Fruit fly (Drosophila melanogaster): ENCODE measurements around the gene p130CAS.

Gene p130CAS

DNA sequence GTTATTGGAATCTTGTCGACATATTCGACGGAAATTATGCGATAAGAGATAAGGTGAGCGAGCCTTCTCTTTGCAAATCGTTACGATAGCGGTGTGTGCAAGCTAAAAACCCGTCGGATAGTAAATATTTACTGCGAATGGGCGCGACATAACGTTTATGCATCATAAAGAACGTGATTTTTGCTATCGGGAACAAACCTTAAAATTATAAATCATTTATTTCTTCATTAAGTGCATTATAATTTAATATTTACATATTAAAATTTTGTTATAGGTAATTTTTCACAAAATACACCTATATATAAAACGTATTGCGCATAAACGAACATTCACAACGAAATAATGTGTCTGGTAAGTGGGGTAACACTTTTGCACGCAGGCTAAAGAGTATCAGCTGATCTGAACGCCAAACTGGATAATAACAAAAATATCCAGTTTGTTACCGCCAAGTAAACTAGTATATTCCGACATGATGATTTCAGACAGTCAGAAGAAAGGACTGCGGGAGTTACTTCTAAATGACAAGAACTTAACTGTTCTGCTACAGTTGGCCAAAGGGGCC is 53.1 kb downstream of the p130CAS start, which contains the start of the genes Gk1 and CG13876 (continued):
- TF ChIP-seq bbx (GFP tag; IDR thresholded peaks at IDR 0.05; ENCODE audit: partially characterized antibody) (no peak), Bgb (GFP tag; IDR thresholded peaks at IDR 0.05; ENCODE audit: partially characterized antibody) (no peak), CG12155 (GFP tag; optimal IDR thresholded peaks at IDR 0.05) (peak; percentile 92), MBD-R2 (GFP tag; IDR thresholded peaks at IDR 0.05) (peak; percentile 94)

DNA sequence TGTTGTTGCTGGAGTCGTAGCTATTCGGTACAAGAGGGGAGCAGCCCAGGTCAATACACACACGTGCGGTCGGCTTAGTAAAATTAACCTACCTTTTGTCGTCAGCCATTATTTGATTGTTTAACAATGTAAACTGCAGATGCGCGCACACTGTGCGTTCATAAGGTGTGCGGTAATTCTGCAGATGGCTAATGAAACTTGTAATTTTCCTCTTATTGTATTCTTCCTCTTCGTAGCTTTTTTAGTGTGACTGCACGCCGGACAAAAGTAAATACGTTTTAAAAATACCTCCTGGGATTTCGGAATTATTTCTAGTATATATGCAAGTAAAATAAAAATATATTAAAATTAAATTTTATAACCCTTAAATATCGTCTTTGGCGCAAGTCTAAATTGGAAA is 58.5 kb downstream of the p130CAS start, which contains the start of gene Prp4k:
Gene Prp4k (minus strand): TSS at position 258 of the 400 bp plus-strand sequence.
- TF ChIP-seq YL-1 (GFP tag; optimal IDR thresholded peaks at IDR 0.05) (peak; percentile 72), CG10209 (GFP tag; optimal IDR thresholded peaks at IDR 0.05) (no peak), HHEX (GFP tag; optimal IDR thresholded peaks at IDR 0.05) (no peak), Deaf1 (tag; optimal IDR thresholded peaks at IDR 0.05) (peak; percentile 58), CG9797 (GFP tag; optimal IDR thresholded peaks at IDR 0.05) (peak; percentile 62), Side (GFP tag; optimal IDR thresholded peaks at IDR 0.05) (no peak), luna (GFP tag; optimal IDR thresholded peaks at IDR 0.05) (no peak), CG15601 (tag; optimal IDR thresholded peaks at IDR 0.05) (no peak), CG13123 (GFP tag; optimal IDR thresholded peaks at IDR 0.05) (no peak), CG9817 (tag; optimal IDR thresholded peaks at IDR 0.05) (no peak), CG12659 (GFP tag; optimal IDR thresholded peaks at IDR 0.05) (peak; percentile 63), CG8765 (GFP tag; IDR thresholded peaks at IDR 0.05) (no peak), Bdp1 (GFP tag; optimal IDR thresholded peaks at IDR 0.05) (no peak), MBD-R2 (GFP tag; IDR thresholded peaks at IDR 0.05) (peak; percentile 61), trem (tag; optimal IDR thresholded peaks at IDR 0.05) (peak; percentile 41), croc (GFP tag; conservative IDR thresholded peaks at IDR 0.05) (no peak), cato (GFP tag; optimal IDR thresholded peaks at IDR 0.05; ENCODE audit: borderline replicate concordance) (no peak), nom (GFP tag; optimal IDR thresholded peaks at IDR 0.05) (peak; percentile 49), abd-A (tag; optimal IDR thresholded peaks at IDR 0.05) (no peak), jing (GFP tag; optimal IDR thresholded peaks at IDR 0.05) (no peak), Dp (GFP tag; optimal IDR thresholded peaks at IDR 0.05) (peak; percentile 4), BtbVII (GFP tag; optimal IDR thresholded peaks at IDR 0.05) (no peak), CG4617 (GFP tag; optimal IDR thresholded peaks at IDR 0.05; ENCODE audit: borderline replicate concordance) (peak; percentile 87), CG1529 (GFP tag; optimal IDR thresholded peaks at IDR 0.05) (no peak), CG7357 (GFP tag; IDR thresholded peaks at IDR 0.05) (no peak), row (GFP tag; IDR thresholded peaks at IDR 0.05) (no peak), CG17385 (GFP tag; optimal IDR thresholded peaks at IDR 0.05) (peak; percentile 92), CG2202 (tag; optimal IDR thresholded peaks at IDR 0.05) (no peak), fd102C (GFP tag; optimal IDR thresholded peaks at IDR 0.05) (no peak), CG8478 (optimal IDR thresholded peaks at IDR 0.05) (no peak), bigmax (GFP tag; optimal IDR thresholded peaks at IDR 0.05) (peak; percentile 56), E2f2 (GFP tag; IDR thresholded peaks at IDR 0.05) (no peak), CkIIα-i1 (GFP tag; IDR thresholded peaks at IDR 0.05) (no peak), Mes4 (GFP tag; optimal IDR thresholded peaks at IDR 0.05) (no peak), gfzf (GFP tag; optimal IDR thresholded peaks at IDR 0.05) (peak; percentile 67), BEAF-32 (GFP tag; optimal IDR thresholded peaks at IDR 0.05) (peak; percentile 11), Nf-YA (GFP tag; IDR thresholded peaks at IDR 0.05) (no peak), CG13287 (GFP tag; IDR thresholded peaks at IDR 0.05; ENCODE audit: partially characterized antibody) (peak; percentile 44; the same call in 1 of the 2 replicates), CG15696 (tag; optimal IDR thresholded peaks at IDR 0.05) (no peak), CG8290 (GFP tag; optimal IDR thresholded peaks at IDR 0.05) (no peak), CG8290 (tag; optimal IDR thresholded peaks at IDR 0.05) (no peak), Myb (GFP tag; optimal IDR thresholded peaks at IDR 0.05) (no peak), CG4820 (GFP tag; optimal IDR thresholded peaks at IDR 0.05) (no peak), CG6175 (GFP tag; IDR thresholded peaks at IDR 0.05) (0 out of 3 replicates have a peak, but pooled peaks have one; percentile 11), ranshi (GFP tag; IDR thresholded peaks at IDR 0.05) (no peak), tin (GFP tag; optimal IDR thresholded peaks at IDR 0.05) (no peak)

Measured in whole organism, embryonic.